Fruit fly (Drosophila melanogaster): ENCODE data around the gene tilB.

Gene tilB

DNA sequence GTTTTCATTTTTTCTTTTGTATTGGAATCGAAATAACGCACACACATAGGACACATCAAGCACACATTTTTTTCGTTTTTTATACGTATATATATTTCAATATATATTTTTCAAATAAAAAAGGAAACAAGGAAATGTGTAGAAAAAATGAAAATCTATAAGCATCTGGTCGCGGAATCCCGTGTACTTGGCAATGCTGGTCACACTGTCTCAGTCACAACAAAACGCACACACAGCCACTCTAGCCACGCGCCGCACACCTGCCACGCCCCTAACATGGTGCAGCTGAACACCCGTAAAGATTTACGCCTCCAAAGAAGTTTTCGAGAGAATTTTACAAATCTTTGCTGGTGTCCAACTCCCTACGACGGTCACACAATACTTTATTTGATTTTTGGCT is 50.0 kb downstream of the tilB start:
- TF ChIP-seq gl (tag; optimal IDR thresholded peaks at IDR 0.05) (no peak), CG9948 (tag; optimal IDR thresholded peaks at IDR 0.05) (no peak), CG8159 (tag; optimal IDR thresholded peaks at IDR 0.05) (no peak), CG14655 (GFP tag; optimal IDR thresholded peaks at IDR 0.05) (no peak), Ets98B (GFP tag; IDR thresholded peaks at IDR 0.05) (no peak), CG10348 (GFP tag; IDR thresholded peaks at IDR 0.05) (no peak), Pif1A (GFP tag; optimal IDR thresholded peaks at IDR 0.05) (no peak), EcR (GFP tag; optimal IDR thresholded peaks at IDR 0.05) (no peak), CG15710 (tag; optimal IDR thresholded peaks at IDR 0.05) (no peak), CG12605 (GFP tag; IDR thresholded peaks at IDR 0.05) (no peak), CG17806 (tag; optimal IDR thresholded peaks at IDR 0.05) (no peak), Snoo (tag; optimal IDR thresholded peaks at IDR 0.05) (no peak), CG8301 (tag; optimal IDR thresholded peaks at IDR 0.05) (no peak), CG34367 (tag; optimal IDR thresholded peaks at IDR 0.05) (no peak), rn (GFP tag; IDR thresholded peaks at IDR 0.05) (no peak), D1 (tag; optimal IDR thresholded peaks at IDR 0.05) (no peak), CG13204 (GFP tag; optimal IDR thresholded peaks at IDR 0.05) (no peak), CG4496 (GFP tag; IDR thresholded peaks at IDR 0.05) (no peak), Pif1B (GFP tag; optimal IDR thresholded peaks at IDR 0.05) (no peak), fd96Ca (GFP tag; IDR thresholded peaks at IDR 0.05) (no peak)

Data from whole organism, pupa.